Fruit fly (Drosophila melanogaster): ENCODE results near the gene RhoGAP15B.

RhoGAP15B gene

dm6 chrX:16924069-16924721 is 18.9 kb upstream of the RhoGAP15B start:
- peak; percentile 61 for TF ChIP-seq noc (tag; optimal IDR thresholded peaks at IDR 0.05)

dm6 chrX:16926726-16927125 is 16.4 kb upstream of the RhoGAP15B start:
- no peak for TF ChIP-seq noc (tag; optimal IDR thresholded peaks at IDR 0.05)

dm6 chrX:16930465-16931286 is 12.4 kb upstream of the RhoGAP15B start:
- TF ChIP-seq noc (tag; optimal IDR thresholded peaks at IDR 0.05): peak; percentile 36

dm6 chrX:16931994-16932819 is 10.9 kb upstream of the RhoGAP15B start:
- TF ChIP-seq noc (tag; optimal IDR thresholded peaks at IDR 0.05): no peak

- TF ChIP-seq noc (tag; optimal IDR thresholded peaks at IDR 0.05): no peak
Observed at dm6 chrX:16932820-16933386, 10.2 kb upstream of the RhoGAP15B start.

- peak; percentile 69 for TF ChIP-seq noc (tag; optimal IDR thresholded peaks at IDR 0.05)
Observed at dm6 chrX:16934430-16934829, 8.7 kb upstream of the RhoGAP15B start.

dm6 chrX:16936689-16937088 is 6.4 kb upstream of the RhoGAP15B start:
- no peak for TF ChIP-seq noc (tag; optimal IDR thresholded peaks at IDR 0.05)

- no peak for TF ChIP-seq noc (tag; optimal IDR thresholded peaks at IDR 0.05)
Observed at dm6 chrX:16940426-16941058, 2.5 kb upstream of the RhoGAP15B start, which contains the start of gene wus. Gene wus (minus strand): TSS chrX:16940873.

dm6 chrX:16943515-16943850 is 393 bp downstream of the RhoGAP15B start:
- TF ChIP-seq noc (tag; optimal IDR thresholded peaks at IDR 0.05): no peak

dm6 chrX:16944049-16944532 is 1.0 kb downstream of the RhoGAP15B start:
- peak; percentile 94 for TF ChIP-seq noc (tag; optimal IDR thresholded peaks at IDR 0.05)

dm6 chrX:16945414-16945813 is 2.3 kb downstream of the RhoGAP15B start:
- TF ChIP-seq noc (tag; optimal IDR thresholded peaks at IDR 0.05): no peak

- TF ChIP-seq noc (tag; optimal IDR thresholded peaks at IDR 0.05): peak; percentile 10
Observed at dm6 chrX:16946604-16947003, 3.5 kb downstream of the RhoGAP15B start.

dm6 chrX:16948371-16948770 is 5.3 kb downstream of the RhoGAP15B start, which contains the start of gene CG13000:
Gene CG13000 (minus strand): TSS chrX:16948471.
- TF ChIP-seq noc (tag; optimal IDR thresholded peaks at IDR 0.05): no peak

dm6 chrX:16966532-16966931 is 23.4 kb downstream of the RhoGAP15B start:
- TF ChIP-seq noc (tag; optimal IDR thresholded peaks at IDR 0.05): peak; percentile 28

dm6 chrX:16967415-16967814 is 24.3 kb downstream of the RhoGAP15B start:
- no peak for TF ChIP-seq noc (tag; optimal IDR thresholded peaks at IDR 0.05)
